Worm (Caenorhabditis elegans): ENCODE data around the gene F59B10.6.

DNA sequence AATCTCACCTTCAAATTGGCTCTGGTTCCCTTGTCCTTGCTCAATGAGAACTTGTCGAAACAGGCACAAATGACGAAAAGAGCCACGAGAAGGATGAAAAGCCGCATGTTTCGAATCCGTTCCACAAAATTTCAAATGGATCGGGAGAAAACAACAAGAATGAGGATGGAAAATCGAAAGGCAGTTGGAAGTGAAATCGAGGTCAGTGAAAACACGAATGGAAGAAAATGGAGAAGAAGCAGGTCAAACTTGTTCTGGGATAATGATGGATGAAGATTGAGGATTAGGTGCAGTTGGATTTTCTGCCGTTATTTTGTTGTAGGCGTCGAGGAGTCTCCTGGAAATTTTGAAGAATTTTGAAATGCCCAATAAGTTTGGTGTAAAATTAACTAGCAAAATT lies 1.2 kb downstream of the F59B10.6 start:
- TF ChIP-seq flt-1 (GFP tag; IDR thresholded peaks at IDR 0.05) (no peak), ceh-36 (tag; optimal IDR thresholded peaks at IDR 0.05) (no peak), ama-1 (optimal IDR thresholded peaks at IDR 0.05) (no peak), F13C5.2 (tag; optimal IDR thresholded peaks at IDR 0.05) (no peak), aly-1 (tag; optimal IDR thresholded peaks at IDR 0.05) (no peak), tra-4 (tag; optimal IDR thresholded peaks at IDR 0.05) (no peak), scrt-1 (GFP tag; IDR thresholded peaks at IDR 0.05) (no peak), ets-7 (tag; optimal IDR thresholded peaks at IDR 0.05) (no peak), B0310.2 (tag; optimal IDR thresholded peaks at IDR 0.05) (no peak), hmg-4 (GFP tag; optimal IDR thresholded peaks at IDR 0.05) (no peak), ceh-13 (GFP tag; optimal IDR thresholded peaks at IDR 0.05) (no peak), hnd-1 (tag; optimal IDR thresholded peaks at IDR 0.05) (no peak), hmbx-1 (tag; optimal IDR thresholded peaks at IDR 0.05) (no peak)

All from whole organism, early embryonic.